Fruit fly (Drosophila melanogaster) whole organism: Measurements from ENCODE around the gene Tep1.

ENCODE experiments used
- Dll ChIP-seq: fragments of >200 bp; optimal IDR thresholded peaks from 2 replicates; lab custom pipeline; 2017
- usp ChIP-seq: fragments of >200 bp; optimal IDR thresholded peaks from 2 replicates; lab custom pipeline; 2017; ENCODE audit warnings: missing biosample characterization, missing genetic modification characterization, mixed read lengths

dm6 chr2L:15913674-15914037, 20.0 kb upstream of the Tep1 start:
- TF ChIP-seq usp (GFP tag; lab: Kevin White, UChicago), result no peak
- no peak for TF ChIP-seq Dll (lab: Kevin White, UChicago)
